Worm (Caenorhabditis elegans) whole organism, L1 larva: ENCODE data around the gene Y39B6A.29.

Experiments
- C04F5.9 ChIP-seq: sonication (generic microtip); optimal IDR thresholded peaks from 2 replicates; lab custom pipeline; 2016; ENCODE audit warnings: missing genetic modification characterization, missing compliant biosample characterization
- alr-1 ChIP-seq: fragments of 200-800 bp; sonication (Bioruptor generic); optimal IDR thresholded peaks from 2 replicates; lab custom pipeline; 2018; ENCODE audit warnings: borderline replicate concordance, mild to moderate bottlenecking, missing genetic modification characterization, missing compliant biosample characterization
- blmp-1 ChIP-seq: fragments of 150-350 bp; optimal IDR thresholded peaks from 2 replicates; lab custom pipeline; 2014; ENCODE audit warnings: missing biosample characterization, missing genetic modification characterization
- elt-2 ChIP-seq: sonication (generic microtip); optimal IDR thresholded peaks from 2 replicates; lab custom pipeline; 2016; ENCODE audit warnings: missing genetic modification characterization, mild to moderate bottlenecking, inconsistent platforms, missing compliant biosample characterization, missing genetic modification reagents
- grh-1 ChIP-seq: fragments of 200-800 bp; sonication (Bioruptor generic); IDR thresholded peaks from 2 replicates; pipeline ENCODE4 v1.3.6; 2022; ENCODE audit warnings: missing genetic modification reagents, missing genetic modification characterization, missing compliant biosample characterization
- isw-1 ChIP-seq: fragments of 200-800 bp; sonication (Bioruptor generic); IDR thresholded peaks from 2 replicates; pipeline ENCODE4 v1.3.6; 2022; ENCODE audit warnings: missing genetic modification characterization, missing compliant biosample characterization
- jun-1 ChIP-seq: fragments of 150-350 bp; optimal IDR thresholded peaks from 2 replicates; lab custom pipeline; 2014; ENCODE audit warnings: missing biosample characterization, missing genetic modification reagents, missing genetic modification characterization
- lin-13 ChIP-seq: fragments of 150-350 bp; optimal IDR thresholded peaks from 2 replicates; lab custom pipeline; 2014; ENCODE audit warnings: missing biosample characterization, missing genetic modification reagents, missing genetic modification characterization
- nhr-11 ChIP-seq: fragments of 150-350 bp; optimal IDR thresholded peaks from 2 replicates; lab custom pipeline; 2014; ENCODE audit warnings: missing biosample characterization, missing genetic modification characterization
- nhr-28 ChIP-seq: fragments of 150-350 bp; optimal IDR thresholded peaks from 2 replicates; lab custom pipeline; 2014; ENCODE audit warnings: missing biosample characterization, missing genetic modification characterization
- nhr-85 ChIP-seq: sonication (generic microtip); peaks from one replicate; lab custom pipeline; 2016; ENCODE audit warnings: missing genetic modification characterization, inconsistent platforms, missing compliant biosample characterization
- snpc-4 ChIP-seq: fragments of 150-350 bp; optimal IDR thresholded peaks from 2 replicates; lab custom pipeline; 2014; ENCODE audit warnings: missing biosample characterization, missing genetic modification characterization
- unc-62 ChIP-seq: fragments of 150-350 bp; optimal IDR thresholded peaks from 2 replicates; lab custom pipeline; 2014; ENCODE audit warnings: missing biosample characterization, missing genetic modification reagents, missing genetic modification characterization
- zag-1 ChIP-seq: fragments of 150-350 bp; optimal IDR thresholded peaks from 2 replicates; lab custom pipeline; 2014; ENCODE audit warnings: missing biosample characterization, missing genetic modification characterization

DNA sequence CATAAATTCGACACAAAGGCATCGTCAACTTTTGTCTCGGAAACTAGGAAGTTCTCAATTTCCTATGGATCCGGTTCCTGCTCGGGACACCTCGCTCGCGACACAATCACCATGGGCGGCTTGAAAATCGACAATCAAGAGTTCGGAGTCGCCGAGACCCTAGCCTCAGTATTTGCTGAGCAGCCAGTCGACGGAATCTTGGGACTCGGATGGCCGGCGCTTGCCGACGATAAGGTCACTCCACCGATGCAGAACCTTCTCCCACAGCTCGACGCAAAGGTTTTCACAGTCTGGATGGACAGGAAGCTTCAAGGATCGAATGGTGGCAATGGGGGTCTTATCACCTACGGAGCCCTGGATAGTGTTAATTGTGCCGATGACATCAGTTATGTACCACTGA lies 22.9 kb upstream of the Y39B6A.29 start:
- TF ChIP-seq jun-1 (tag; lab: Kevin White, UChicago) (no peak), blmp-1 (no peak), snpc-4 (tag; lab: Kevin White, UChicago) (no peak), nhr-85 (tag; lab: Kevin White, UChicago) (no peak), zag-1 (tag; lab: Kevin White, UChicago) (no peak), unc-62 (no peak), grh-1 (no peak), isw-1 (GFP tag; lab: Robert Waterston, UW) (no peak), lin-13 (GFP tag; lab: Kevin White, UChicago) (no peak), alr-1 (no peak), elt-2 (tag; lab: Kevin White, UChicago) (no peak), nhr-11 (tag; lab: Kevin White, UChicago) (no peak), nhr-28 (tag; lab: Kevin White, UChicago) (no peak), C04F5.9 (no peak)
